Worm (Caenorhabditis elegans) whole organism, L4/young adult: Measurements from ENCODE around the gene F01D5.10.

Source experiments
- dao-5 ChIP-seq: sonication (generic microtip); optimal IDR thresholded peaks from 2 replicates; lab custom pipeline; 2016; ENCODE audit warnings: missing genotype, missing genetic modification characterization, moderate library complexity, missing compliant biosample characterization
- him-1 ChIP-seq: sonication (generic microtip); optimal IDR thresholded peaks from 2 replicates; lab custom pipeline; 2016; ENCODE audit warnings: missing genotype, missing genetic modification reagents, missing genetic modification characterization, missing compliant biosample characterization

ce11 chrII:14065486-14065885 is 44.4 kb upstream of the F01D5.10 start:
- TF ChIP-seq him-1 (no peak), dao-5 (tag; lab: Kevin White, UChicago) (no peak)
